Worm (Caenorhabditis elegans): Measurements from ENCODE around the gene M176.10.

Gene M176.10

ce11 chrII:9403846-9404245 lies 22.1 kb downstream of the M176.10 start, which contains the start of gene Y51B9A.5:
TSS of gene Y51B9A.5 (plus strand) at chrII:9404146.
- TF ChIP-seq fos-1 (tag; optimal IDR thresholded peaks at IDR 0.05), result no peak
- TF ChIP-seq nhr-23 (tag; optimal IDR thresholded peaks at IDR 0.05), result no peak
- TF ChIP-seq ZK546.5 (tag; optimal IDR thresholded peaks at IDR 0.05), result no peak
- no peak for TF ChIP-seq pqm-1 (tag; optimal IDR thresholded peaks at IDR 0.05)
- no peak for TF ChIP-seq nhr-28 (tag; optimal IDR thresholded peaks at IDR 0.05)
- no peak for TF ChIP-seq egl-27 (tag; optimal IDR thresholded peaks at IDR 0.05)
- TF ChIP-seq mml-1 (tag; optimal IDR thresholded peaks at IDR 0.05), result no peak
- no peak for TF ChIP-seq nhr-77 (tag; optimal IDR thresholded peaks at IDR 0.05)
- no peak for TF ChIP-seq ztf-11 (tag; optimal IDR thresholded peaks at IDR 0.05)
- TF ChIP-seq eor-1 (tag; optimal IDR thresholded peaks at IDR 0.05), result no peak
- no peak for TF ChIP-seq aly-2 (tag; optimal IDR thresholded peaks at IDR 0.05)
- TF ChIP-seq elt-1 (tag; optimal IDR thresholded peaks at IDR 0.05), result no peak
- TF ChIP-seq egl-5 (tag; optimal IDR thresholded peaks at IDR 0.05), result no peak
- no peak for TF ChIP-seq ceh-28 (tag; optimal IDR thresholded peaks at IDR 0.05)
- TF ChIP-seq nfya-1 (tag; optimal IDR thresholded peaks at IDR 0.05; ENCODE audit: insufficient read depth), result no peak
- TF ChIP-seq nhr-237 (tag; optimal IDR thresholded peaks at IDR 0.05), result no peak
- no peak for TF ChIP-seq nhr-43 (tag; optimal IDR thresholded peaks at IDR 0.05; ENCODE audit: poor library complexity, severe bottlenecking)
- TF ChIP-seq unc-39 (tag; optimal IDR thresholded peaks at IDR 0.05), result no peak
- TF ChIP-seq elt-2 (tag; optimal IDR thresholded peaks at IDR 0.05), result no peak

- no peak for TF ChIP-seq nhr-237 (tag; optimal IDR thresholded peaks at IDR 0.05)
- no peak for TF ChIP-seq aly-2 (tag; optimal IDR thresholded peaks at IDR 0.05)
- TF ChIP-seq eor-1 (tag; optimal IDR thresholded peaks at IDR 0.05), result no peak
- TF ChIP-seq tbx-2 (tag; optimal IDR thresholded peaks at IDR 0.05), result no peak
Observed at ce11 chrII:9403087-9403486, 22.9 kb downstream of the M176.10 start, which contains the start of gene Y51B9A.6. TSS of gene Y51B9A.6 (minus strand) at chrII:9403187.

ce11 chrII:9399746-9400145 lies 26.2 kb downstream of the M176.10 start, which contains the start of gene Y51B9A.7:
TSS of gene Y51B9A.7 (plus strand) at chrII:9400046.
- no peak for TF ChIP-seq skn-1 (tag; optimal IDR thresholded peaks at IDR 0.05)
- TF ChIP-seq egl-5 (tag; optimal IDR thresholded peaks at IDR 0.05), result no peak
- no peak for TF ChIP-seq mml-1 (tag; optimal IDR thresholded peaks at IDR 0.05)
- no peak for TF ChIP-seq zag-1 (tag; optimal IDR thresholded peaks at IDR 0.05)
- TF ChIP-seq nfya-1 (tag; optimal IDR thresholded peaks at IDR 0.05; ENCODE audit: insufficient read depth), result no peak
- TF ChIP-seq lsy-12 (tag; optimal IDR thresholded peaks at IDR 0.05), result no peak
- TF ChIP-seq eor-1 (tag; optimal IDR thresholded peaks at IDR 0.05), result no peak
- no peak for TF ChIP-seq lin-15B (tag; optimal IDR thresholded peaks at IDR 0.05)
- no peak for TF ChIP-seq daf-12 (tag; optimal IDR thresholded peaks at IDR 0.05)
- no peak for TF ChIP-seq fkh-2 (tag; optimal IDR thresholded peaks at IDR 0.05)
- no peak for TF ChIP-seq nhr-237 (tag; optimal IDR thresholded peaks at IDR 0.05)
- TF ChIP-seq pqm-1 (tag; optimal IDR thresholded peaks at IDR 0.05), result no peak
- no peak for TF ChIP-seq pha-4 (tag; optimal IDR thresholded peaks at IDR 0.05)
- TF ChIP-seq hmg-11 (tag; optimal IDR thresholded peaks at IDR 0.05), result no peak
- no peak for TF ChIP-seq ama-1 (optimal IDR thresholded peaks at IDR 0.05)

- TF ChIP-seq ceh-82 (tag; optimal IDR thresholded peaks at IDR 0.05) (no peak), pqm-1 (tag; optimal IDR thresholded peaks at IDR 0.05) (no peak), ztf-11 (tag; optimal IDR thresholded peaks at IDR 0.05) (no peak), tbx-2 (tag; optimal IDR thresholded peaks at IDR 0.05) (no peak), ceh-16 (tag; optimal IDR thresholded peaks at IDR 0.05) (no peak), zag-1 (tag; optimal IDR thresholded peaks at IDR 0.05) (no peak), nhr-77 (tag; optimal IDR thresholded peaks at IDR 0.05) (no peak), mml-1 (tag; optimal IDR thresholded peaks at IDR 0.05) (no peak), unc-39 (tag; optimal IDR thresholded peaks at IDR 0.05) (no peak), unc-62 (GFP tag; optimal IDR thresholded peaks at IDR 0.05) (no peak), nhr-28 (tag; optimal IDR thresholded peaks at IDR 0.05) (no peak), snpc-4 (tag; optimal IDR thresholded peaks at IDR 0.05) (no peak), fkh-10 (GFP tag; optimal IDR thresholded peaks at IDR 0.05) (no peak), skn-1 (tag; optimal IDR thresholded peaks at IDR 0.05) (no peak), elt-2 (tag; optimal IDR thresholded peaks at IDR 0.05) (no peak), ceh-28 (tag; optimal IDR thresholded peaks at IDR 0.05) (no peak), aly-2 (tag; optimal IDR thresholded peaks at IDR 0.05) (no peak), daf-12 (tag; optimal IDR thresholded peaks at IDR 0.05) (no peak), elt-1 (tag; optimal IDR thresholded peaks at IDR 0.05) (no peak), lin-15B (tag; optimal IDR thresholded peaks at IDR 0.05) (no peak)
Observed at ce11 chrII:9398370-9398901, 27.5 kb downstream of the M176.10 start, which contains the start of the genes Y51B9A.14 and Y51B9A.8. TSS of gene Y51B9A.14 (minus strand) at chrII:9398470. TSS of gene Y51B9A.8 (plus strand) at chrII:9398851.

Data from whole organism, L3 larva.